Fruit fly (Drosophila melanogaster) whole organism, embryonic: Measurements from ENCODE around the gene CG2120.

Experiments
- Adf1 ChIP-seq: fragments of 200-800 bp; sonication (Bioruptor generic); IDR thresholded peaks from 2 replicates; pipeline ENCODE4 v1.3.6; 2022; ENCODE audit warnings: missing biosample characterization, missing genetic modification characterization
- Aef1 ChIP-seq: fragments of 200-800 bp; sonication (Bioruptor generic); IDR thresholded peaks from 3 replicates; pipeline ENCODE4 v1.3.6; 2022; ENCODE audit warnings: missing biosample characterization, missing genetic modification characterization
- Atf6 ChIP-seq: fragments of 200-800 bp; sonication (Bioruptor generic); IDR thresholded peaks from 2 replicates; pipeline ENCODE4 v1.3.6; 2022; ENCODE audit warnings: missing biosample characterization, missing genetic modification characterization
- CG10366 ChIP-seq: fragments of 200-800 bp; sonication (Bioruptor generic); IDR thresholded peaks from 2 replicates; pipeline ENCODE4 v1.3.6; 2022; ENCODE audit warnings: missing biosample characterization, missing genetic modification characterization
- CG11504 ChIP-seq: fragments of 200-800 bp; sonication (Bioruptor generic); optimal IDR thresholded peaks from 3 replicates; lab custom pipeline; 2019; ENCODE audit warnings: missing biosample characterization, mild to moderate bottlenecking, missing genetic modification characterization, moderate library complexity
- CG12219 ChIP-seq: fragments of 200-800 bp; sonication (Bioruptor generic); optimal IDR thresholded peaks from 3 replicates; lab custom pipeline; 2018; ENCODE audit warnings: missing biosample characterization, mild to moderate bottlenecking, missing genetic modification characterization
- CG13287 ChIP-seq: fragments of 200-800 bp; sonication (Bioruptor generic); IDR thresholded peaks from 2 replicates; pipeline ENCODE4 v1.3.6; 2022; ENCODE audit warnings: missing biosample characterization, missing genetic modification characterization; ENCODE audit not compliant: partially characterized antibody
- CG14441 ChIP-seq: fragments of 200-800 bp; sonication (Bioruptor generic); IDR thresholded peaks from 2 replicates; pipeline ENCODE4 v1.3.6; 2022; ENCODE audit warnings: missing biosample characterization, missing genetic modification characterization
- CG14667 ChIP-seq: fragments of 200-800 bp; sonication (Bioruptor generic); IDR thresholded peaks from 2 replicates; pipeline ENCODE4 v1.3.6; 2022; ENCODE audit warnings: missing biosample characterization, missing genetic modification characterization
- CG17328 ChIP-seq: fragments of 200-800 bp; sonication (Bioruptor generic); IDR thresholded peaks from 2 replicates; pipeline ENCODE4 v1.3.6; 2022; ENCODE audit warnings: missing biosample characterization, missing genetic modification characterization
- CG17568 ChIP-seq: fragments of 200-800 bp; sonication (Bioruptor generic); optimal IDR thresholded peaks from 2 replicates; lab custom pipeline; 2018; ENCODE audit warnings: missing biosample characterization, mild to moderate bottlenecking, missing genetic modification characterization, moderate library complexity
- CG2199 ChIP-seq: fragments of 200-800 bp; sonication (Bioruptor generic); IDR thresholded peaks from 3 replicates; pipeline ENCODE4 v1.3.6; 2022; ENCODE audit warnings: missing biosample characterization, missing genetic modification characterization
- CG2678 ChIP-seq: fragments of 200-800 bp; sonication (Bioruptor generic); optimal IDR thresholded peaks from 3 replicates; lab custom pipeline; 2019; ENCODE audit warnings: missing biosample characterization, mild to moderate bottlenecking, missing genetic modification characterization, moderate library complexity
- CG32767 ChIP-seq: fragments of 200-800 bp; sonication (Bioruptor generic); IDR thresholded peaks from 2 replicates; pipeline ENCODE4 v1.3.6; 2022; ENCODE audit warnings: missing biosample characterization, missing genetic modification characterization
- CG3995 ChIP-seq: fragments of 200-800 bp; sonication (Bioruptor generic); optimal IDR thresholded peaks from 3 replicates; lab custom pipeline; 2016; ENCODE audit warnings: missing biosample characterization, missing genetic modification characterization
- CG6254 ChIP-seq: fragments of 200-800 bp; sonication (Bioruptor generic); optimal IDR thresholded peaks from 3 replicates; lab custom pipeline; 2017; ENCODE audit warnings: mild to moderate bottlenecking, missing biosample characterization, missing genetic modification reagents, missing genetic modification characterization
- CG7839 ChIP-seq: fragments of 200-800 bp; sonication (Bioruptor generic); optimal IDR thresholded peaks from 3 replicates; lab custom pipeline; 2018; ENCODE audit warnings: missing biosample characterization, mild to moderate bottlenecking, missing genetic modification characterization, moderate library complexity
- CG8924 ChIP-seq: fragments of 200-800 bp; optimal IDR thresholded peaks from 3 replicates; lab custom pipeline; 2019; ENCODE audit warnings: missing biosample characterization, mild to moderate bottlenecking, missing genetic modification characterization, moderate library complexity
- CG9215 ChIP-seq: fragments of 200-800 bp; sonication (Bioruptor generic); IDR thresholded peaks from 2 replicates; pipeline ENCODE4 v1.3.6; 2022; ENCODE audit warnings: missing biosample characterization, missing genetic modification characterization
- Chrac-16 ChIP-seq: fragments of 200-800 bp; sonication (Bioruptor generic); optimal IDR thresholded peaks from 3 replicates; lab custom pipeline; 2016; ENCODE audit warnings: missing biosample characterization, missing genetic modification characterization
- Deaf1 ChIP-seq: fragments of 200-800 bp; optimal IDR thresholded peaks from 3 replicates; lab custom pipeline; 2019; ENCODE audit warnings: missing biosample characterization, mild to moderate bottlenecking, missing genetic modification characterization, moderate library complexity
- Dip3 ChIP-seq: fragments of 200-800 bp; sonication (Bioruptor generic); optimal IDR thresholded peaks from 3 replicates; lab custom pipeline; 2016; ENCODE audit warnings: missing biosample characterization, missing genetic modification characterization
- Drgx ChIP-seq: fragments of 200-800 bp; sonication (Bioruptor generic); IDR thresholded peaks from 2 replicates; pipeline ENCODE4 v1.3.6; 2022; ENCODE audit warnings: missing biosample characterization, missing genetic modification characterization
- Fer3 ChIP-seq: fragments of 200-800 bp; sonication (Bioruptor generic); optimal IDR thresholded peaks from 2 replicates; lab custom pipeline; 2018; ENCODE audit warnings: missing biosample characterization, mild to moderate bottlenecking, missing genetic modification characterization, moderate library complexity
- HLH54F ChIP-seq: fragments of 200-800 bp; sonication (Bioruptor generic); optimal IDR thresholded peaks from 3 replicates; lab custom pipeline; 2016; ENCODE audit warnings: missing biosample characterization, missing genetic modification characterization
- HmgD ChIP-seq: fragments of 200-800 bp; sonication (Bioruptor generic); optimal IDR thresholded peaks from 3 replicates; lab custom pipeline; 2016; ENCODE audit warnings: missing biosample characterization, missing genetic modification characterization
- Med ChIP-seq: fragments of 200-800 bp; sonication (Bioruptor generic); peaks from one replicate; lab custom pipeline; 2016; ENCODE audit warnings: missing biosample characterization, missing genetic modification characterization, mild to moderate bottlenecking, inconsistent platforms, moderate library complexity
- NfI ChIP-seq: fragments of 200-800 bp; sonication (Bioruptor generic); optimal IDR thresholded peaks from 3 replicates; lab custom pipeline; 2018; ENCODE audit warnings: missing biosample characterization, mild to moderate bottlenecking, missing genetic modification characterization, moderate library complexity
- Oli ChIP-seq: fragments of 200-800 bp; sonication (Bioruptor generic); optimal IDR thresholded peaks from 2 replicates; lab custom pipeline; 2018; ENCODE audit warnings: missing biosample characterization, mild to moderate bottlenecking, missing genetic modification characterization, moderate library complexity
- Opbp ChIP-seq: fragments of 200-800 bp; sonication (Bioruptor generic); IDR thresholded peaks from 3 replicates; pipeline ENCODE4 v1.3.6; 2022; ENCODE audit warnings: missing biosample characterization, missing genetic modification characterization; ENCODE audit not compliant: partially characterized antibody
- Rfx ChIP-seq: fragments of 200-800 bp; sonication (Bioruptor generic); IDR thresholded peaks from 2 replicates; pipeline ENCODE4 v1.3.6; 2022; ENCODE audit warnings: missing biosample characterization, missing genetic modification characterization
- Sin3A ChIP-seq: fragments of >200 bp; optimal IDR thresholded peaks from 2 replicates; lab custom pipeline; 2018
- Sox100B ChIP-seq: fragments of 200-800 bp; sonication (Bioruptor generic); optimal IDR thresholded peaks from 3 replicates; lab custom pipeline; 2018; ENCODE audit warnings: missing biosample characterization, mild to moderate bottlenecking, missing genetic modification characterization
- cato ChIP-seq: fragments of 200-800 bp; sonication (Bioruptor generic); optimal IDR thresholded peaks from 2 replicates; lab custom pipeline; 2016; ENCODE audit warnings: missing biosample characterization, missing genetic modification characterization, borderline replicate concordance
- caup ChIP-seq: fragments of 200-800 bp; sonication (Bioruptor generic); optimal IDR thresholded peaks from 3 replicates; lab custom pipeline; 2017; ENCODE audit warnings: missing biosample characterization, mild to moderate bottlenecking, missing genetic modification characterization, moderate library complexity; ENCODE audit not compliant: severe bottlenecking
- chn ChIP-seq: fragments of 200-800 bp; sonication (Bioruptor generic); optimal IDR thresholded peaks from 2 replicates; lab custom pipeline; 2016; ENCODE audit warnings: missing biosample characterization, missing genetic modification characterization
- croc ChIP-seq: fragments of 200-800 bp; sonication (Bioruptor generic); conservative IDR thresholded peaks from 3 replicates; pipeline ENCODE4 v1.3.6; 2022; ENCODE audit warnings: missing biosample characterization, missing genetic modification characterization
- crp ChIP-seq, 2 experiments: fragments of 200-800 bp; sonication (Bioruptor generic); optimal IDR thresholded peaks; 2 replicates in 1 of 2; 3 replicates in 1 of 2; lab custom pipeline; 2017; ENCODE audit warnings: missing biosample characterization in 2 of 2, missing genetic modification characterization in 2 of 2, mild to moderate bottlenecking in 1 of 2, moderate library complexity in 1 of 2
- dysf ChIP-seq: fragments of 200-800 bp; sonication (Bioruptor generic); IDR thresholded peaks from 3 replicates; pipeline ENCODE4 v1.3.6; 2022; ENCODE audit warnings: missing biosample characterization, missing genetic modification characterization
- ems ChIP-seq: fragments of 200-800 bp; sonication (Bioruptor generic); optimal IDR thresholded peaks from 3 replicates; lab custom pipeline; 2016; ENCODE audit warnings: missing biosample characterization, missing genetic modification characterization
- gem ChIP-seq: fragments of 200-800 bp; sonication (Bioruptor generic); optimal IDR thresholded peaks from 2 replicates; lab custom pipeline; 2019; ENCODE audit warnings: missing biosample characterization, mild to moderate bottlenecking, missing genetic modification characterization, moderate library complexity
- ind ChIP-seq: fragments of 200-800 bp; sonication (Bioruptor generic); optimal IDR thresholded peaks from 3 replicates; lab custom pipeline; 2016; ENCODE audit warnings: missing biosample characterization, missing genetic modification characterization
- kay ChIP-seq: fragments of 200-800 bp; sonication (Bioruptor generic); optimal IDR thresholded peaks from 2 replicates; lab custom pipeline; 2016; ENCODE audit warnings: missing biosample characterization, missing genetic modification characterization
- kni ChIP-seq: fragments of 200-800 bp; sonication (Bioruptor generic); optimal IDR thresholded peaks from 3 replicates; lab custom pipeline; 2017; ENCODE audit warnings: mild to moderate bottlenecking, missing biosample characterization, missing genetic modification reagents, missing genetic modification characterization
- lilli ChIP-seq: fragments of 200-800 bp; sonication (Bioruptor generic); optimal IDR thresholded peaks from 3 replicates; lab custom pipeline; 2016; ENCODE audit warnings: missing biosample characterization, missing genetic modification characterization
- lmd ChIP-seq: fragments of 200-800 bp; sonication (Bioruptor generic); IDR thresholded peaks from 2 replicates; pipeline ENCODE4 v1.3.6; 2022; ENCODE audit warnings: missing biosample characterization, missing genetic modification characterization
- sd ChIP-seq: fragments of 200-800 bp; sonication (Bioruptor generic); optimal IDR thresholded peaks from 3 replicates; lab custom pipeline; 2018; ENCODE audit warnings: missing biosample characterization, mild to moderate bottlenecking, missing genetic modification characterization, moderate library complexity
- sim ChIP-seq: fragments of 200-800 bp; sonication (Bioruptor generic); IDR thresholded peaks from 2 replicates; pipeline ENCODE4 v1.3.6; 2022; ENCODE audit warnings: missing biosample characterization, missing genetic modification characterization
- slbo ChIP-seq: fragments of 200-800 bp; sonication (Bioruptor generic); IDR thresholded peaks from 2 replicates; pipeline ENCODE4 v1.3.6; 2022; ENCODE audit warnings: missing biosample characterization, missing genetic modification characterization

Gene CG2120

dm6 chrX:8141353-8142066, 5.9 kb downstream of the CG2120 start:
- no peak for TF ChIP-seq CG9215 (GFP tag; lab: Robert Waterston, UW)
- no peak for TF ChIP-seq Chrac-16 (GFP tag; lab: Kevin White, UChicago)
- no peak for TF ChIP-seq CG13287
- TF ChIP-seq Rfx = peak; percentile 45; the same call in 1 of the 2 replicates
- no peak for TF ChIP-seq NfI
- TF ChIP-seq CG7839 = peak; percentile 17
- peak; percentile 45; the same call in 2 of the 3 replicates for TF ChIP-seq Aef1
- no peak for TF ChIP-seq CG2199 (GFP tag; lab: Robert Waterston, UW)
- no peak for TF ChIP-seq kay (GFP tag; lab: Kevin White, UChicago)
- no peak for TF ChIP-seq Fer3 (tag; lab: Kevin White, UChicago)
- peak; percentile 21; the same call in 1 of the 2 replicates for TF ChIP-seq CG17328
- peak; percentile 83 for TF ChIP-seq CG32767 (GFP tag; lab: Robert Waterston, UW)
- TF ChIP-seq Drgx (GFP tag; lab: Robert Waterston, UW) = peak; percentile 42; the same call in 1 of the 2 replicates
- peak; percentile 64 for TF ChIP-seq Adf1 (GFP tag; lab: Robert Waterston, UW)
- TF ChIP-seq Dip3 (GFP tag; lab: Kevin White, UChicago) = peak; percentile 28
- TF ChIP-seq CG14667 (GFP tag; lab: Robert Waterston, UW) = no peak
- no peak for TF ChIP-seq lmd (GFP tag; lab: Robert Waterston, UW)
- TF ChIP-seq CG11504 (tag; lab: Kevin White, UChicago) = peak; percentile 24
- TF ChIP-seq chn (GFP tag; lab: Kevin White, UChicago) = peak; percentile 27
- TF ChIP-seq CG6254 = no peak
- peak; percentile 15 for TF ChIP-seq ems (GFP tag; lab: Kevin White, UChicago)
- TF ChIP-seq Oli (tag; lab: Kevin White, UChicago) = peak; percentile 12
- TF ChIP-seq Med (GFP tag; lab: Kevin White, UChicago) = peak; percentile 83
- no peak for TF ChIP-seq CG17568 (GFP tag; lab: Kevin White, UChicago)
- TF ChIP-seq sd = peak; percentile 87
- TF ChIP-seq slbo = peak; percentile 41; the same call in 1 of the 2 replicates
- peak; percentile 4 for TF ChIP-seq CG8924
- no peak for TF ChIP-seq CG14441 (GFP tag; lab: Robert Waterston, UW)
- TF ChIP-seq Deaf1 (tag; lab: Kevin White, UChicago) = peak; percentile 90
- peak; percentile 23 for TF ChIP-seq HLH54F
- peak; percentile 11 for TF ChIP-seq HmgD
- no peak for TF ChIP-seq Sin3A (lab: Kevin White, UChicago)
- TF ChIP-seq kni (GFP tag; lab: Kevin White, UChicago) = peak; percentile 60
- peak; percentile 12; the same call in 1 of the 2 replicates for TF ChIP-seq CG10366 (GFP tag; lab: Robert Waterston, UW)
- TF ChIP-seq CG12219 = peak; percentile 10
- TF ChIP-seq lilli (GFP tag; lab: Kevin White, UChicago) = peak; percentile 67
- TF ChIP-seq Atf6 = 0 out of 2 replicates have a peak, but pooled peaks have one; percentile 8
- 0 out of 3 replicates have a peak, but pooled peaks have one; percentile 39 for TF ChIP-seq Opbp
- TF ChIP-seq ind (GFP tag; lab: Kevin White, UChicago) = peak; percentile 10
- TF ChIP-seq crp (GFP tag; optimal IDR thresholded peaks at IDR 0.05; lab: Kevin White, UChicago) = no peak
- TF ChIP-seq dysf = peak; percentile 25; the same call in 1 of the 3 replicates
- no peak for TF ChIP-seq cato (GFP tag; lab: Kevin White, UChicago)
- no peak for TF ChIP-seq CG3995 (GFP tag; lab: Kevin White, UChicago)
- TF ChIP-seq caup (GFP tag; lab: Kevin White, UChicago) = peak; percentile 17
- TF ChIP-seq Sox100B (GFP tag; lab: Kevin White, UChicago) = peak; percentile 9
- TF ChIP-seq CG2678 (tag; lab: Kevin White, UChicago) = peak; percentile 39
- TF ChIP-seq croc = no peak
- TF ChIP-seq gem = peak; percentile 46
- no peak for TF ChIP-seq sim (GFP tag; lab: Robert Waterston, UW)
